Worm (Caenorhabditis elegans) whole organism, L4 larva: ENCODE measurements around the gene tsg-101.
A peak's percentile ranks its signal among the peaks of the same experiment; 100 is the strongest.

Experiments used
- T20F7.1 ChIP-seq: fragments of 200-800 bp; sonication (Bioruptor generic); optimal IDR thresholded peaks from 2 replicates; lab custom pipeline; 2018; ENCODE audit warnings: mild to moderate bottlenecking, missing genetic modification characterization, missing compliant biosample characterization
- Y105C5A.15 ChIP-seq: fragments of 200-800 bp; sonication (Bioruptor generic); IDR thresholded peaks from 2 replicates; pipeline ENCODE4 v1.3.6; 2022; ENCODE audit warnings: missing genetic modification characterization, missing compliant biosample characterization
- Y48G9A.11 ChIP-seq: fragments of 200-800 bp; sonication (Bioruptor generic); IDR thresholded peaks from 2 replicates; pipeline ENCODE4 v1.3.6; 2022; ENCODE audit warnings: missing genetic modification reagents, missing genetic modification characterization, missing compliant biosample characterization
- ZK337.2 ChIP-seq: fragments of 200-800 bp; sonication (Bioruptor generic); IDR thresholded peaks from 2 replicates; pipeline ENCODE4 v1.3.6; 2022; ENCODE audit warnings: missing genetic modification reagents, missing genetic modification characterization, missing compliant biosample characterization
- aha-1 ChIP-seq: fragments of 150-350 bp; peaks from one replicate; lab custom pipeline; 2014; ENCODE audit warnings: missing biosample characterization, missing genetic modification characterization
- arid-1 ChIP-seq: fragments of 200-800 bp; sonication (Bioruptor generic); conservative IDR thresholded peaks from 2 replicates; pipeline ENCODE4 v1.3.6; 2022; ENCODE audit warnings: missing genetic modification reagents, missing genetic modification characterization, missing compliant biosample characterization
- attf-4 ChIP-seq: sonication (generic microtip); optimal IDR thresholded peaks from 3 replicates; lab custom pipeline; 2017; ENCODE audit warnings: missing biosample characterization, missing genetic modification characterization
- ceh-20 ChIP-seq: fragments of 200-800 bp; sonication (Bioruptor generic); IDR thresholded peaks from 2 replicates; pipeline ENCODE4 v1.3.6; 2022; ENCODE audit warnings: missing genetic modification reagents, missing genetic modification characterization, missing compliant biosample characterization
- ceh-28 ChIP-seq: fragments of 150-350 bp; optimal IDR thresholded peaks from 2 replicates; lab custom pipeline; 2014; ENCODE audit warnings: missing biosample characterization, missing genetic modification reagents, missing genetic modification characterization
- ctbp-1 ChIP-seq: fragments of 200-800 bp; sonication (Bioruptor generic); IDR thresholded peaks from 2 replicates; pipeline ENCODE4 v1.3.6; 2022; ENCODE audit warnings: missing genetic modification reagents, missing genetic modification characterization, missing compliant biosample characterization
- daf-19 ChIP-seq: fragments of 200-800 bp; sonication (Bioruptor generic); conservative IDR thresholded peaks from 2 replicates; pipeline ENCODE4 v1.3.6; 2022; ENCODE audit warnings: missing genetic modification characterization, missing compliant biosample characterization
- daf-8 ChIP-seq: fragments of 200-800 bp; sonication (Bioruptor generic); IDR thresholded peaks from 2 replicates; pipeline ENCODE4 v1.3.6; 2022; ENCODE audit warnings: missing genetic modification characterization, missing compliant biosample characterization
- dmd-9 ChIP-seq: fragments of 200-800 bp; sonication (Bioruptor generic); IDR thresholded peaks from 2 replicates; pipeline ENCODE4 v1.3.6; 2022; ENCODE audit warnings: missing genetic modification reagents, missing genetic modification characterization, missing compliant biosample characterization
- duxl-1 ChIP-seq: sonication (generic microtip); optimal IDR thresholded peaks from 2 replicates; lab custom pipeline; 2016; ENCODE audit warnings: mild to moderate bottlenecking, missing genetic modification characterization, moderate library complexity, missing compliant biosample characterization; ENCODE audit not compliant: poor library complexity
- dve-1 ChIP-seq: sonication (generic microtip); optimal IDR thresholded peaks from 2 replicates; lab custom pipeline; 2017; ENCODE audit warnings: antibody characterized with exemption, mild to moderate bottlenecking, missing genetic modification characterization, missing compliant biosample characterization; ENCODE audit not compliant: insufficient read depth
- egl-43 ChIP-seq: fragments of 200-800 bp; sonication (Bioruptor generic); IDR thresholded peaks from 2 replicates; pipeline ENCODE4 v1.3.6; 2022; ENCODE audit warnings: missing genetic modification reagents, missing genetic modification characterization, missing compliant biosample characterization
- jun-1 ChIP-seq: fragments of 150-350 bp; optimal IDR thresholded peaks from 2 replicates; lab custom pipeline; 2014; ENCODE audit warnings: missing biosample characterization, missing genetic modification reagents, missing genetic modification characterization
- lin-15B ChIP-seq: fragments of 150-350 bp; sonication (generic microtip); optimal IDR thresholded peaks from 3 replicates; lab custom pipeline; 2014; ENCODE audit warnings: missing biosample characterization, missing genetic modification characterization
- lin-39 ChIP-seq: fragments of 150-350 bp; optimal IDR thresholded peaks from 2 replicates; lab custom pipeline; 2014; ENCODE audit warnings: missing biosample characterization, missing genetic modification reagents, missing genetic modification characterization
- lsy-2 ChIP-seq, 2 experiments: fragments of 150-350 bp in 1 of 2; sonication (generic microtip) in 1 of 2; optimal IDR thresholded peaks; 2 replicates each; lab custom pipeline; 2014 to 2017; ENCODE audit warnings: missing biosample characterization in 2 of 2, missing genetic modification characterization in 2 of 2
- mdt-29 ChIP-seq: fragments of 200-800 bp; sonication (Bioruptor generic); IDR thresholded peaks from 2 replicates; pipeline ENCODE4 v1.3.6; 2022; ENCODE audit warnings: missing genetic modification reagents, missing genetic modification characterization, missing compliant biosample characterization
- mxl-2 ChIP-seq: fragments of 200-800 bp; sonication (Bioruptor generic); conservative IDR thresholded peaks from 2 replicates; pipeline ENCODE4 v1.3.6; 2022; ENCODE audit warnings: missing genetic modification reagents, missing genetic modification characterization, missing compliant biosample characterization
- mxl-3 ChIP-seq: fragments of 200-800 bp; sonication (Bioruptor generic); optimal IDR thresholded peaks from 2 replicates; lab custom pipeline; 2018; ENCODE audit warnings: mild to moderate bottlenecking, missing genetic modification characterization, missing compliant biosample characterization
- nhr-11 ChIP-seq: fragments of 150-350 bp; optimal IDR thresholded peaks from 2 replicates; lab custom pipeline; 2014; ENCODE audit warnings: missing biosample characterization, missing genetic modification characterization
- nhr-237 ChIP-seq: sonication (generic microtip); optimal IDR thresholded peaks from 2 replicates; lab custom pipeline; 2017; ENCODE audit warnings: missing biosample characterization, missing genetic modification characterization
- nhr-25 ChIP-seq: sonication (generic microtip); optimal IDR thresholded peaks from 2 replicates; lab custom pipeline; 2017; ENCODE audit warnings: missing genetic modification characterization, mild to moderate bottlenecking, missing compliant biosample characterization, antibody characterized with exemption, moderate library complexity, borderline replicate concordance; ENCODE audit not compliant: insufficient read depth
- nhr-41 ChIP-seq: fragments of 200-800 bp; sonication (Bioruptor generic); IDR thresholded peaks from 2 replicates; pipeline ENCODE4 v1.3.6; 2022; ENCODE audit warnings: missing genetic modification reagents, missing genetic modification characterization, missing compliant biosample characterization
- nhr-42 ChIP-seq: fragments of 200-800 bp; sonication (Bioruptor generic); IDR thresholded peaks from 2 replicates; pipeline ENCODE4 v1.3.6; 2022; ENCODE audit warnings: missing genetic modification characterization, missing compliant biosample characterization
- nhr-76 ChIP-seq: fragments of 150-350 bp; optimal IDR thresholded peaks from 2 replicates; lab custom pipeline; 2014; ENCODE audit warnings: missing biosample characterization, missing genetic modification characterization
- nhr-77 ChIP-seq: fragments of 150-350 bp; optimal IDR thresholded peaks from 2 replicates; lab custom pipeline; 2014; ENCODE audit warnings: missing biosample characterization, missing genetic modification characterization
- saeg-2 ChIP-seq: fragments of 200-800 bp; sonication (Bioruptor generic); IDR thresholded peaks from 2 replicates; pipeline ENCODE4 v1.3.6; 2022; ENCODE audit warnings: missing genetic modification reagents, missing genetic modification characterization, missing compliant biosample characterization
- set-16 ChIP-seq: fragments of 200-800 bp; sonication (Bioruptor generic); IDR thresholded peaks from 2 replicates; pipeline ENCODE4 v1.3.6; 2022; ENCODE audit warnings: missing genetic modification reagents, missing genetic modification characterization, missing compliant biosample characterization
- skn-1 ChIP-seq: fragments of 150-350 bp; optimal IDR thresholded peaks from 2 replicates; lab custom pipeline; 2014; ENCODE audit warnings: missing biosample characterization, missing genetic modification characterization
- spr-1 ChIP-seq: sonication (generic microtip); optimal IDR thresholded peaks from 2 replicates; lab custom pipeline; 2016; ENCODE audit warnings: mild to moderate bottlenecking, missing genetic modification characterization, missing compliant biosample characterization
- unc-39 ChIP-seq: sonication (generic microtip); optimal IDR thresholded peaks from 2 replicates; lab custom pipeline; 2017; ENCODE audit warnings: missing biosample characterization, missing genetic modification characterization
- unc-62 ChIP-seq, 3 experiments: fragments of 150-350 bp in 1 of 3; sonication (generic microtip); optimal IDR thresholded peaks in 2 of 3; peaks in 1 of 3; 1 replicate in 1 of 3; 2 replicates in 2 of 3; lab custom pipeline; 2014 to 2017; ENCODE audit warnings: missing biosample characterization in 3 of 3, missing genetic modification characterization in 3 of 3, missing genetic modification reagents in 3 of 3, missing genotype in 1 of 3
- vab-7 ChIP-seq: fragments of 200-800 bp; sonication (Bioruptor generic); IDR thresholded peaks from 2 replicates; pipeline ENCODE4 v1.3.6; 2022; ENCODE audit warnings: missing genetic modification reagents, missing genetic modification characterization, missing compliant biosample characterization
- zag-1 ChIP-seq: fragments of 150-350 bp; optimal IDR thresholded peaks from 2 replicates; lab custom pipeline; 2014; ENCODE audit warnings: missing biosample characterization, missing genetic modification characterization
- zfp-3 ChIP-seq: fragments of 200-800 bp; sonication (Bioruptor generic); conservative IDR thresholded peaks from 2 replicates; pipeline ENCODE4 v1.3.6; 2022; ENCODE audit warnings: missing genetic modification reagents, missing genetic modification characterization, missing compliant biosample characterization
- zip-2 ChIP-seq: fragments of 150-350 bp; optimal IDR thresholded peaks from 2 replicates; lab custom pipeline; 2014; ENCODE audit warnings: missing biosample characterization, missing genetic modification characterization

tsg-101 gene

ce11 chrIV:3514467-3514866 is at the start of gene tsg-101:
TSS of gene tsg-101 (minus strand) at chrIV:3514567.
- TF ChIP-seq aha-1 (tag; lab: Kevin White, UChicago) (peak; percentile 48), T20F7.1 (GFP tag; lab: Kevin White, UChicago) (no peak)

ce11 chrIV:3559201-3559600 is 44.8 kb upstream of the tsg-101 start:
- TF ChIP-seq Y105C5A.15 (GFP tag; lab: Robert Waterston, UW) (no peak), aha-1 (tag; lab: Kevin White, UChicago) (peak; percentile 93)

- TF ChIP-seq ZK337.2 (GFP tag; lab: Robert Waterston, UW) (no peak), mxl-3 (GFP tag; lab: Kevin White, UChicago) (no peak), unc-39 (tag; lab: Kevin White, UChicago) (no peak), skn-1 (tag; lab: Kevin White, UChicago) (no peak), zag-1 (no peak), zfp-3 (GFP tag; lab: Robert Waterston, UW) (no peak), attf-4 (tag; lab: Kevin White, UChicago) (no peak), nhr-77 (no peak), daf-19 (GFP tag; lab: Robert Waterston, UW) (no peak), set-16 (GFP tag; lab: Robert Waterston, UW) (no peak), spr-1 (tag; lab: Kevin White, UChicago) (no peak), aha-1 (tag; lab: Kevin White, UChicago) (no peak), Y48G9A.11 (GFP tag; lab: Robert Waterston, UW) (no peak), egl-43 (GFP tag; lab: Robert Waterston, UW) (no peak)
These were observed 43.0 kb upstream of the tsg-101 start, which contains the start of gene osm-9 for ce11 chrIV:3557331-3557730. TSS of gene osm-9 (minus strand) at chrIV:3557431.

- TF ChIP-seq unc-62 (GFP tag; optimal IDR thresholded peaks at IDR 0.05 in 1 of 2; lab: Kevin White, UChicago) (peak in 1 of 2 experiments; percentile 90), unc-62 (tag; optimal IDR thresholded peaks at IDR 0.05; lab: Kevin White, UChicago) (no peak), dve-1 (tag; lab: Kevin White, UChicago) (no peak), saeg-2 (no peak)
These were observed 38.6 kb upstream of the tsg-101 start for ce11 chrIV:3552933-3553332.

- TF ChIP-seq nhr-25, result no peak
- no peak for TF ChIP-seq nhr-237 (tag; lab: Kevin White, UChicago)
- TF ChIP-seq ctbp-1 (GFP tag; lab: Robert Waterston, UW), result peak; percentile 86
- TF ChIP-seq dmd-9 (GFP tag; lab: Robert Waterston, UW), result no peak
- peak; percentile 55; the same call in 1 of the 2 replicates for TF ChIP-seq Y48G9A.11 (GFP tag; lab: Robert Waterston, UW)
- TF ChIP-seq ceh-28, result no peak
- TF ChIP-seq jun-1 (tag; lab: Kevin White, UChicago), result no peak
- TF ChIP-seq lin-39 (tag; lab: Kevin White, UChicago), result no peak
- TF ChIP-seq lin-15B, result no peak
- TF ChIP-seq ceh-20, result 0 out of 2 replicates have a peak, but pooled peaks have one; percentile 41
- TF ChIP-seq mdt-29 (GFP tag; lab: Robert Waterston, UW), result no peak; the same call in 1 of the 2 replicates
- no peak for TF ChIP-seq nhr-76
- TF ChIP-seq nhr-41, result peak; percentile 70; the same call in 1 of the 2 replicates
- TF ChIP-seq set-16 (GFP tag; lab: Robert Waterston, UW), result peak; percentile 64
- peak in 1 of 2 experiments; percentile 87 for TF ChIP-seq unc-62 (GFP tag; optimal IDR thresholded peaks at IDR 0.05 in 1 of 2; lab: Kevin White, UChicago)
- no peak for TF ChIP-seq unc-62 (tag; optimal IDR thresholded peaks at IDR 0.05; lab: Kevin White, UChicago)
- TF ChIP-seq dve-1 (tag; lab: Kevin White, UChicago), result no peak
- peak; percentile 76 for TF ChIP-seq vab-7
- peak; percentile 68 for TF ChIP-seq arid-1 (GFP tag; lab: Robert Waterston, UW)
- TF ChIP-seq mxl-2 (GFP tag; lab: Robert Waterston, UW), result peak; percentile 30; the same call in 1 of the 2 replicates
- TF ChIP-seq aha-1 (tag; lab: Kevin White, UChicago), result peak; percentile 70
- TF ChIP-seq Y105C5A.15 (GFP tag; lab: Robert Waterston, UW), result peak; percentile 59; the same call in 1 of the 2 replicates
- TF ChIP-seq nhr-42 (GFP tag; lab: Robert Waterston, UW), result 0 out of 2 replicates have a peak, but pooled peaks have one; percentile 50
- TF ChIP-seq zip-2, result peak; percentile 24
- peak; percentile 63 for TF ChIP-seq spr-1 (tag; lab: Kevin White, UChicago)
- no peak for TF ChIP-seq daf-8 (GFP tag; lab: Robert Waterston, UW)
- no peak for TF ChIP-seq T20F7.1 (GFP tag; lab: Kevin White, UChicago)
- no peak for TF ChIP-seq nhr-11 (tag; lab: Kevin White, UChicago)
- TF ChIP-seq duxl-1 (tag; lab: Kevin White, UChicago), result peak; percentile 63
- TF ChIP-seq lsy-2 (tag; optimal IDR thresholded peaks at IDR 0.05; lab: Kevin White, UChicago), result no peak
These were observed 37.6 kb upstream of the tsg-101 start for ce11 chrIV:3551777-3552462.
